Worm (Caenorhabditis elegans): ENCODE data around the gene K02H11.9.
A peak's percentile ranks its signal among the peaks of the same experiment; 100 is the strongest.

Gene K02H11.9

ce11 chrV:1572585-1572984 lies 35.7 kb upstream of the K02H11.9 start:
- TF ChIP-seq hmg-4 (GFP tag; optimal IDR thresholded peaks at IDR 0.05): peak; percentile 42
- no peak for TF ChIP-seq aly-1 (tag; optimal IDR thresholded peaks at IDR 0.05)

DNA sequence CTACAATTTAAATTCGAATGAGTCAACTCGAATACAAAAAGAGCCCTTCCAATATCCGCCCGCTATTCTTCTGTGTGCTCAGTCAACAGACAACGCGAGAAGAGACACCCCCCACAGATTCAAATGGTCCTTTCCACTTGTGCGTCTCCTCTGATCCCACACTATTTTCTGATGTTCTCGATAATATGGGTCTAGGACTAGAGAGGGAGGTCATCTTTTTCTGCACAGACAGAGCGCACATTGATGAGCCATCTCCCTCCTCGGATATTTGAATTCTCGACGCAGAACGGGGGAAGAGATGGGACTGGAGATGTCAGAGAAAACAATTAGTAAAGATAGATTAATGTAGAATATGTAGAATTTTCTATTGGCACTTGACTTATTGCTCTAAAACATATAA lies 33.8 kb upstream of the K02H11.9 start:
- peak; percentile 71 for TF ChIP-seq hmg-4 (GFP tag; optimal IDR thresholded peaks at IDR 0.05)
- TF ChIP-seq hnd-1 (tag; optimal IDR thresholded peaks at IDR 0.05): no peak

- no peak for TF ChIP-seq hmg-4 (GFP tag; optimal IDR thresholded peaks at IDR 0.05)
- 0 out of 2 replicates have a peak, but pooled peaks have one; percentile 56 for TF ChIP-seq scrt-1 (GFP tag; IDR thresholded peaks at IDR 0.05)
Measured at ce11 chrV:1569750-1570419, 33.0 kb upstream of the K02H11.9 start.

ce11 chrV:1566776-1567175 lies 29.9 kb upstream of the K02H11.9 start, which contains the start of gene cdc-25.2:
Gene cdc-25.2, plus strand, starts transcription at chrV:1567076.
- TF ChIP-seq ceh-13 (GFP tag; optimal IDR thresholded peaks at IDR 0.05) (no peak), ama-1 (optimal IDR thresholded peaks at IDR 0.05) (no peak), B0310.2 (tag; optimal IDR thresholded peaks at IDR 0.05) (no peak), pes-1 (GFP tag; IDR thresholded peaks at IDR 0.05) (no peak), ceh-36 (tag; optimal IDR thresholded peaks at IDR 0.05) (no peak), tra-4 (tag; optimal IDR thresholded peaks at IDR 0.05) (no peak), tbx-37 (GFP tag; conservative IDR thresholded peaks at IDR 0.05) (no peak), flt-1 (GFP tag; IDR thresholded peaks at IDR 0.05) (no peak), hmbx-1 (tag; optimal IDR thresholded peaks at IDR 0.05) (no peak), tbx-11 (GFP tag; IDR thresholded peaks at IDR 0.05) (no peak), sea-1 (GFP tag; conservative IDR thresholded peaks at IDR 0.05) (no peak), ets-7 (tag; optimal IDR thresholded peaks at IDR 0.05) (no peak), scrt-1 (GFP tag; IDR thresholded peaks at IDR 0.05) (no peak), hmg-4 (GFP tag; optimal IDR thresholded peaks at IDR 0.05) (no peak), aly-1 (tag; optimal IDR thresholded peaks at IDR 0.05) (no peak), hnd-1 (tag; optimal IDR thresholded peaks at IDR 0.05) (no peak), F13C5.2 (tag; optimal IDR thresholded peaks at IDR 0.05) (no peak)

DNA sequence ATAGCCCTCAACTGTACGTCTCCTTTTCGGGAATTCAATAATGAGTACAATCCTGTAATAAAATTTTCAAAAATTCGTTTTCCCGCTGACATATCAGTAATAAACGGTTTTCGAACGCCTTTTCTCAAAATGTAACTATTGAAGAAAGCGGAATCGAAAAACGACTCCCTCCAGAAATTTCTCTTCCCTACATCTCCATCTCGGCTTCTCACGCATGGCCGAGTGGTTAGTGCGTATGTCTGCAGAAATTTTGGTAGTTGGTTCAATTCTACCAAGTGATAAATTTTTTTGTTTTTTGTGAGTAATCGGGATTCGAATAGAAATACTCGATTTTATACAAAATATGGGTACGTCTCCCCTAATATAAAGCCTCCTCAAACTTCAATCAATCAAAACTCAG lies 24.3 kb upstream of the K02H11.9 start:
- TF ChIP-seq sea-1 (GFP tag; conservative IDR thresholded peaks at IDR 0.05): peak; percentile 71; the same call in 1 of the 2 replicates
- peak; percentile 82 for TF ChIP-seq tbx-11 (GFP tag; IDR thresholded peaks at IDR 0.05)
- peak; percentile 82 for TF ChIP-seq pes-1 (GFP tag; IDR thresholded peaks at IDR 0.05)
- peak; percentile 70 for TF ChIP-seq flt-1 (GFP tag; IDR thresholded peaks at IDR 0.05)
- TF ChIP-seq scrt-1 (GFP tag; IDR thresholded peaks at IDR 0.05): peak; percentile 86
- TF ChIP-seq tbx-37 (GFP tag; conservative IDR thresholded peaks at IDR 0.05): peak; percentile 91

ce11 chrV:1558113-1558512 lies 21.2 kb upstream of the K02H11.9 start:
- TF ChIP-seq scrt-1 (GFP tag; IDR thresholded peaks at IDR 0.05): no peak
- no peak for TF ChIP-seq pes-1 (GFP tag; IDR thresholded peaks at IDR 0.05)
- TF ChIP-seq tbx-11 (GFP tag; IDR thresholded peaks at IDR 0.05): no peak
- TF ChIP-seq hmg-4 (GFP tag; optimal IDR thresholded peaks at IDR 0.05): no peak
- TF ChIP-seq ets-7 (tag; optimal IDR thresholded peaks at IDR 0.05): no peak
- TF ChIP-seq B0310.2 (tag; optimal IDR thresholded peaks at IDR 0.05): no peak
- TF ChIP-seq flt-1 (GFP tag; IDR thresholded peaks at IDR 0.05): no peak
- TF ChIP-seq sea-1 (GFP tag; conservative IDR thresholded peaks at IDR 0.05): no peak
- TF ChIP-seq tbx-37 (GFP tag; conservative IDR thresholded peaks at IDR 0.05): no peak
- TF ChIP-seq aly-1 (tag; optimal IDR thresholded peaks at IDR 0.05): no peak
- no peak for TF ChIP-seq F13C5.2 (tag; optimal IDR thresholded peaks at IDR 0.05)
- TF ChIP-seq hnd-1 (tag; optimal IDR thresholded peaks at IDR 0.05): no peak
- TF ChIP-seq ceh-13 (GFP tag; optimal IDR thresholded peaks at IDR 0.05): no peak
- TF ChIP-seq ama-1 (optimal IDR thresholded peaks at IDR 0.05): no peak

DNA sequence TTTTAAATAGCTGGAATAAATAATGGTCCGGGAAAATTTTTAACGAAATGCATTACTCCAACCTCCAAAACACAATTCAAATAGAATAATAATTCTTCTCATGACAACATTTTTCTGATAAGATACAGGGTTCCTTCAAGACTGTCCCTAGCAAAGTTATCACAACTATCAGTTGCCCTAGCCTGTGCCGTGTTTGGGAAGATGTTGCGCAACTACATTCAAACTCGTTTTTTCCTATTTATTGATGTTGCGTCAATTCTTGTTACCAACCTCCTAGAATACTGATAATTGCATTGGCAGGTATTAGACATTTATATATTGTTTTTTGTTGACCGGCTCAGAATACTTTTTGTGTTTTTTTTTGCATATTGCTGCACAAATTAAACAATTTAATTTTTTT lies 18.2 kb upstream of the K02H11.9 start:
- TF ChIP-seq aly-1 (tag; optimal IDR thresholded peaks at IDR 0.05) (no peak), scrt-1 (GFP tag; IDR thresholded peaks at IDR 0.05) (no peak), tbx-37 (GFP tag; conservative IDR thresholded peaks at IDR 0.05) (no peak), ama-1 (optimal IDR thresholded peaks at IDR 0.05) (no peak), F13C5.2 (tag; optimal IDR thresholded peaks at IDR 0.05) (no peak), ceh-13 (GFP tag; optimal IDR thresholded peaks at IDR 0.05) (no peak), B0310.2 (tag; optimal IDR thresholded peaks at IDR 0.05) (no peak), hnd-1 (tag; optimal IDR thresholded peaks at IDR 0.05) (no peak), tbx-11 (GFP tag; IDR thresholded peaks at IDR 0.05) (no peak), ets-7 (tag; optimal IDR thresholded peaks at IDR 0.05) (no peak), tra-4 (tag; optimal IDR thresholded peaks at IDR 0.05) (no peak), pes-1 (GFP tag; IDR thresholded peaks at IDR 0.05) (no peak), hmg-4 (GFP tag; optimal IDR thresholded peaks at IDR 0.05) (no peak), hmbx-1 (tag; optimal IDR thresholded peaks at IDR 0.05) (no peak), ceh-36 (tag; optimal IDR thresholded peaks at IDR 0.05) (no peak), flt-1 (GFP tag; IDR thresholded peaks at IDR 0.05) (no peak), sea-1 (GFP tag; conservative IDR thresholded peaks at IDR 0.05) (no peak)

- TF ChIP-seq ceh-13 (GFP tag; optimal IDR thresholded peaks at IDR 0.05) (no peak), hmbx-1 (tag; optimal IDR thresholded peaks at IDR 0.05) (no peak), hmg-4 (GFP tag; optimal IDR thresholded peaks at IDR 0.05) (no peak), ceh-36 (tag; optimal IDR thresholded peaks at IDR 0.05) (no peak), flt-1 (GFP tag; IDR thresholded peaks at IDR 0.05) (no peak), ets-7 (tag; optimal IDR thresholded peaks at IDR 0.05) (no peak), B0310.2 (tag; optimal IDR thresholded peaks at IDR 0.05) (no peak), tbx-37 (GFP tag; conservative IDR thresholded peaks at IDR 0.05) (no peak), tbx-11 (GFP tag; IDR thresholded peaks at IDR 0.05) (no peak), scrt-1 (GFP tag; IDR thresholded peaks at IDR 0.05) (no peak), sea-1 (GFP tag; conservative IDR thresholded peaks at IDR 0.05) (no peak), pes-1 (GFP tag; IDR thresholded peaks at IDR 0.05) (no peak), tra-4 (tag; optimal IDR thresholded peaks at IDR 0.05) (no peak), F13C5.2 (tag; optimal IDR thresholded peaks at IDR 0.05) (no peak), ama-1 (optimal IDR thresholded peaks at IDR 0.05) (no peak), hnd-1 (tag; optimal IDR thresholded peaks at IDR 0.05) (no peak), aly-1 (tag; optimal IDR thresholded peaks at IDR 0.05) (no peak)
Measured at ce11 chrV:1553004-1553403, 16.1 kb upstream of the K02H11.9 start, which contains the start of gene srsx-8. Gene srsx-8, minus strand, starts transcription at chrV:1553104.
